Comparison of ENCODE assay signal across 5 worm cellular contexts in genomic region chrX:3141704-3142103, ce11.
A peak's percentile ranks its signal among the peaks of the same experiment; 100 is the strongest.
TF ChIP-seq lines count a peak whose summit lies in the region.

No protein-coding gene starts in this region.

TF ChIP-seq in whole organism, L1 larva, 84 proteins besides CTCF, POLR2A, EP300 and RAD21:
- no peak for TF ChIP-seq egl-27 (tag; optimal IDR thresholded peaks at IDR 0.05; lab: Kevin White, UChicago)
- no peak for TF ChIP-seq sox-4 (tag; optimal IDR thresholded peaks at IDR 0.05; lab: Kevin White, UChicago)
- no peak for TF ChIP-seq xbp-1 (tag; optimal IDR thresholded peaks at IDR 0.05; lab: Kevin White, UChicago)
- peak; percentile 67 for TF ChIP-seq elt-2 (tag; optimal IDR thresholded peaks at IDR 0.05; lab: Kevin White, UChicago)

TF ChIP-seq in whole organism, L2 larva, 48 proteins besides CTCF, POLR2A, EP300 and RAD21:
- TF ChIP-seq ceh-82 (tag; optimal IDR thresholded peaks at IDR 0.05; lab: Kevin White, UChicago): no peak
- TF ChIP-seq sma-9 (GFP tag; optimal IDR thresholded peaks at IDR 0.05; lab: Kevin White, UChicago): peak; percentile 19
- TF ChIP-seq sma-9 (tag; optimal IDR thresholded peaks at IDR 0.05; lab: Kevin White, UChicago): no peak
- TF ChIP-seq fos-1 (tag; optimal IDR thresholded peaks at IDR 0.05; lab: Kevin White, UChicago): peak; percentile 20

TF ChIP-seq in whole organism, L3 larva, 47 proteins besides CTCF, POLR2A, EP300 and RAD21:
- TF ChIP-seq lin-15B (tag; optimal IDR thresholded peaks at IDR 0.05; lab: Kevin White, UChicago) (no peak), pqm-1 (tag; optimal IDR thresholded peaks at IDR 0.05; lab: Kevin White, UChicago) (peak; percentile 15), elt-2 (tag; optimal IDR thresholded peaks at IDR 0.05; lab: Kevin White, UChicago) (peak; percentile 46)

TF ChIP-seq in whole organism, L4 larva, 104 proteins besides CTCF, POLR2A, EP300 and RAD21:
- no peak for TF ChIP-seq daf-8 (GFP tag; IDR thresholded peaks at IDR 0.05; lab: Robert Waterston, UW)
- no peak for TF ChIP-seq nhr-77 (tag; optimal IDR thresholded peaks at IDR 0.05; lab: Kevin White, UChicago)
- TF ChIP-seq dve-1 (tag; optimal IDR thresholded peaks at IDR 0.05; lab: Kevin White, UChicago; ENCODE audit: insufficient read depth): peak; percentile 55
- no peak for TF ChIP-seq nhr-111 (GFP tag; optimal IDR thresholded peaks at IDR 0.05; lab: Kevin White, UChicago)
- TF ChIP-seq ceh-62 (tag; optimal IDR thresholded peaks at IDR 0.05; lab: Kevin White, UChicago): no peak
- TF ChIP-seq snpc-4 (tag; optimal IDR thresholded peaks at IDR 0.05; lab: Kevin White, UChicago): no peak
- TF ChIP-seq lir-3 (tag; optimal IDR thresholded peaks at IDR 0.05; lab: Kevin White, UChicago): no peak
- no peak for TF ChIP-seq egl-27 (tag; optimal IDR thresholded peaks at IDR 0.05; lab: Kevin White, UChicago)
- TF ChIP-seq zfp-3 (GFP tag; conservative IDR thresholded peaks at IDR 0.05; lab: Robert Waterston, UW): no peak
- TF ChIP-seq mdt-29 (GFP tag; IDR thresholded peaks at IDR 0.05; lab: Robert Waterston, UW): no peak
- peak; percentile 31; the same call in 1 of the 2 replicates for TF ChIP-seq dmd-6 (GFP tag; IDR thresholded peaks at IDR 0.05; lab: Robert Waterston, UW)
- no peak for TF ChIP-seq daf-16 (GFP tag; optimal IDR thresholded peaks at IDR 0.05; lab: Kevin White, UChicago)
- peak; percentile 98 for TF ChIP-seq daf-16 (tag; optimal IDR thresholded peaks at IDR 0.05; lab: Kevin White, UChicago)
- TF ChIP-seq Y5F2A.4 (GFP tag; optimal IDR thresholded peaks at IDR 0.05; lab: Kevin White, UChicago): no peak
- no peak for TF ChIP-seq mdl-1 (tag; optimal IDR thresholded peaks at IDR 0.05; lab: Kevin White, UChicago)
- TF ChIP-seq aha-1 (tag; lab: Kevin White, UChicago): peak; percentile 46
- no peak for TF ChIP-seq unc-39 (tag; optimal IDR thresholded peaks at IDR 0.05; lab: Kevin White, UChicago)
- TF ChIP-seq dpl-1 (GFP tag; optimal IDR thresholded peaks at IDR 0.05; lab: Kevin White, UChicago): no peak
- no peak for TF ChIP-seq tag-97 (GFP tag; IDR thresholded peaks at IDR 0.05; lab: Robert Waterston, UW)
- TF ChIP-seq ces-1 (GFP tag; optimal IDR thresholded peaks at IDR 0.05; lab: Kevin White, UChicago): no peak
- TF ChIP-seq F26F4.8 (GFP tag; conservative IDR thresholded peaks at IDR 0.05; lab: Robert Waterston, UW): no peak
- TF ChIP-seq skn-1 (tag; optimal IDR thresholded peaks at IDR 0.05; lab: Kevin White, UChicago): no peak
- TF ChIP-seq aly-2 (tag; optimal IDR thresholded peaks at IDR 0.05; lab: Kevin White, UChicago): no peak
- TF ChIP-seq lim-7 (GFP tag; IDR thresholded peaks at IDR 0.05; lab: Robert Waterston, UW): no peak
- no peak for TF ChIP-seq lsy-2 (tag; optimal IDR thresholded peaks at IDR 0.05; lab: Kevin White, UChicago)
- TF ChIP-seq mep-1 (tag; optimal IDR thresholded peaks at IDR 0.05; lab: Kevin White, UChicago): no peak
- TF ChIP-seq hlh-11 (tag; optimal IDR thresholded peaks at IDR 0.05; lab: Kevin White, UChicago): peak; percentile 45
- TF ChIP-seq tra-1 (GFP tag; IDR thresholded peaks at IDR 0.05; lab: Robert Waterston, UW): 0 out of 2 replicates have a peak, but pooled peaks have one; percentile 55
- no peak for TF ChIP-seq ceh-28 (tag; optimal IDR thresholded peaks at IDR 0.05; lab: Kevin White, UChicago)

TF ChIP-seq in whole organism, young adult, 124 proteins besides CTCF, POLR2A, EP300 and RAD21:
- TF ChIP-seq madf-6 (GFP tag; IDR thresholded peaks at IDR 0.05; lab: Robert Waterston, UW): no peak
- TF ChIP-seq unc-130 (GFP tag; optimal IDR thresholded peaks at IDR 0.05; lab: Kevin White, UChicago): no peak
- peak; percentile 9 for TF ChIP-seq nhr-80 (tag; optimal IDR thresholded peaks at IDR 0.05; lab: Kevin White, UChicago)
- TF ChIP-seq sea-2 (GFP tag; IDR thresholded peaks at IDR 0.05; lab: Robert Waterston, UW): no peak
- no peak for TF ChIP-seq dox-1 (GFP tag; IDR thresholded peaks at IDR 0.05; lab: Robert Waterston, UW)
- no peak for TF ChIP-seq Y53G8AR.9 (GFP tag; conservative IDR thresholded peaks at IDR 0.05; lab: Robert Waterston, UW)
